Worm (Caenorhabditis elegans) whole organism, L3 larva: ENCODE results near the gene W09C2.10.

Source experiments
- R02D3.7 ChIP-seq: fragments of 150-350 bp; optimal IDR thresholded peaks from 2 replicates; lab custom pipeline; 2014; ENCODE audit warnings: missing biosample characterization, missing genetic modification characterization
- ZK546.5 ChIP-seq: sonication (generic microtip); optimal IDR thresholded peaks from 2 replicates; lab custom pipeline; 2017; ENCODE audit warnings: missing biosample characterization, missing genetic modification characterization
- aly-2 ChIP-seq: fragments of 150-350 bp; optimal IDR thresholded peaks from 2 replicates; lab custom pipeline; 2014; ENCODE audit warnings: missing biosample characterization, missing genetic modification characterization
- ama-1 ChIP-seq: fragments of 150-350 bp; optimal IDR thresholded peaks from 2 replicates; lab custom pipeline; 2018
- ceh-28 ChIP-seq: fragments of 150-350 bp; optimal IDR thresholded peaks from 2 replicates; lab custom pipeline; 2014; ENCODE audit warnings: missing biosample characterization, missing genetic modification reagents, missing genetic modification characterization
- ceh-82 ChIP-seq: fragments of 150-350 bp; optimal IDR thresholded peaks from 2 replicates; lab custom pipeline; 2014; ENCODE audit warnings: missing biosample characterization, missing genetic modification characterization
- ceh-9 ChIP-seq: sonication (generic microtip); optimal IDR thresholded peaks from 2 replicates; lab custom pipeline; 2018; ENCODE audit warnings: missing biosample characterization, missing genetic modification characterization
- daf-12 ChIP-seq: fragments of 150-350 bp; optimal IDR thresholded peaks from 2 replicates; lab custom pipeline; 2014; ENCODE audit warnings: missing biosample characterization, missing genetic modification reagents, missing genetic modification characterization
- egl-27 ChIP-seq: sonication (generic microtip); optimal IDR thresholded peaks from 4 replicates; lab custom pipeline; 2017; ENCODE audit warnings: missing biosample characterization, missing genetic modification reagents, missing genetic modification characterization
- egl-5 ChIP-seq: fragments of 150-350 bp; optimal IDR thresholded peaks from 2 replicates; lab custom pipeline; 2017; ENCODE audit warnings: missing biosample characterization, missing genetic modification reagents, missing genetic modification characterization, inconsistent platforms
- elt-1 ChIP-seq: fragments of 150-350 bp; optimal IDR thresholded peaks from 2 replicates; lab custom pipeline; 2014; ENCODE audit warnings: missing biosample characterization, missing genetic modification characterization
- elt-2 ChIP-seq: sonication (generic microtip); optimal IDR thresholded peaks from 2 replicates; lab custom pipeline; 2016; ENCODE audit warnings: missing genetic modification reagents, mild to moderate bottlenecking, missing genetic modification characterization, missing compliant biosample characterization
- elt-3 ChIP-seq, 3 experiments: fragments of 150-350 bp in 1 of 3; sonication (generic microtip) in 2 of 3; optimal IDR thresholded peaks; 2 replicates in 2 of 3; 4 replicates in 1 of 3; lab custom pipeline; 2014 to 2017; ENCODE audit warnings: missing biosample characterization in 3 of 3, missing genetic modification characterization in 3 of 3
- fkh-2 ChIP-seq: fragments of 150-350 bp; optimal IDR thresholded peaks from 2 replicates; lab custom pipeline; 2014; ENCODE audit warnings: missing biosample characterization, missing genetic modification reagents, missing genetic modification characterization
- hmg-11 ChIP-seq: sonication (generic microtip); optimal IDR thresholded peaks from 2 replicates; lab custom pipeline; 2016; ENCODE audit warnings: missing genetic modification characterization, missing compliant biosample characterization
- jun-1 ChIP-seq: fragments of 150-350 bp; optimal IDR thresholded peaks from 2 replicates; lab custom pipeline; 2014; ENCODE audit warnings: missing biosample characterization, missing genetic modification reagents, missing genetic modification characterization
- lin-15B ChIP-seq: fragments of 150-350 bp; optimal IDR thresholded peaks from 2 replicates; lab custom pipeline; 2014; ENCODE audit warnings: missing biosample characterization, missing genetic modification characterization
- lsy-12 ChIP-seq: sonication (generic microtip); optimal IDR thresholded peaks from 2 replicates; lab custom pipeline; 2016; ENCODE audit warnings: mild to moderate bottlenecking, missing genetic modification characterization, missing compliant biosample characterization
- mdl-1 ChIP-seq: fragments of 150-350 bp; optimal IDR thresholded peaks from 2 replicates; lab custom pipeline; 2014; ENCODE audit warnings: missing biosample characterization, missing genetic modification characterization
- nfya-1 ChIP-seq: sonication (generic microtip); optimal IDR thresholded peaks from 2 replicates; lab custom pipeline; 2017; ENCODE audit warnings: missing genetic modification characterization, mild to moderate bottlenecking, missing compliant biosample characterization, antibody characterized with exemption, moderate library complexity; ENCODE audit not compliant: insufficient read depth
- nhr-11 ChIP-seq: fragments of 150-350 bp; optimal IDR thresholded peaks from 2 replicates; lab custom pipeline; 2014; ENCODE audit warnings: missing biosample characterization, missing genetic modification characterization
- nhr-12 ChIP-seq: fragments of 150-350 bp; optimal IDR thresholded peaks from 2 replicates; lab custom pipeline; 2014; ENCODE audit warnings: missing biosample characterization, missing genetic modification characterization
- nhr-237 ChIP-seq: fragments of 150-350 bp; optimal IDR thresholded peaks from 2 replicates; lab custom pipeline; 2014; ENCODE audit warnings: missing biosample characterization, missing genetic modification characterization
- nhr-25 ChIP-seq: sonication (generic microtip); optimal IDR thresholded peaks from 2 replicates; lab custom pipeline; 2017; ENCODE audit warnings: missing biosample characterization, missing genetic modification characterization
- nhr-28 ChIP-seq: fragments of 150-350 bp; optimal IDR thresholded peaks from 2 replicates; lab custom pipeline; 2014; ENCODE audit warnings: missing biosample characterization, missing genetic modification characterization
- nhr-67 ChIP-seq: fragments of 150-350 bp; optimal IDR thresholded peaks from 2 replicates; lab custom pipeline; 2014; ENCODE audit warnings: missing biosample characterization, missing genetic modification characterization
- nhr-76 ChIP-seq: fragments of 150-350 bp; sonication (generic microtip); optimal IDR thresholded peaks from 5 replicates; lab custom pipeline; 2014; ENCODE audit warnings: missing biosample characterization, missing genetic modification characterization
- nhr-77 ChIP-seq: fragments of 150-350 bp; optimal IDR thresholded peaks from 2 replicates; lab custom pipeline; 2014; ENCODE audit warnings: missing biosample characterization, missing genetic modification characterization
- pha-4 ChIP-seq: fragments of 150-350 bp; optimal IDR thresholded peaks from 2 replicates; lab custom pipeline; 2014; ENCODE audit warnings: missing biosample characterization, missing genetic modification reagents, missing genetic modification characterization
- pqm-1 ChIP-seq: fragments of 150-350 bp; optimal IDR thresholded peaks from 2 replicates; lab custom pipeline; 2017; ENCODE audit warnings: missing biosample characterization, missing genetic modification characterization, inconsistent platforms
- skn-1 ChIP-seq: fragments of 150-350 bp; optimal IDR thresholded peaks from 2 replicates; lab custom pipeline; 2014; ENCODE audit warnings: missing biosample characterization, missing genetic modification characterization
- snpc-4 ChIP-seq: fragments of 150-350 bp; optimal IDR thresholded peaks from 2 replicates; lab custom pipeline; 2014; ENCODE audit warnings: missing biosample characterization, missing genetic modification characterization
- unc-62 ChIP-seq: fragments of 150-350 bp; sonication (generic microtip); optimal IDR thresholded peaks from 4 replicates; lab custom pipeline; 2014; ENCODE audit warnings: missing biosample characterization, missing genetic modification reagents, missing genetic modification characterization
- ztf-4 ChIP-seq: fragments of 150-350 bp; optimal IDR thresholded peaks from 2 replicates; lab custom pipeline; 2014; ENCODE audit warnings: missing biosample characterization, missing genetic modification characterization

Gene W09C2.10

ce11 chrIV:9657753-9658152 is 32.9 kb upstream of the W09C2.10 start, which contains the start of gene acc-1:
TSS of gene acc-1 (plus strand) at chrIV:9658053.
- TF ChIP-seq nhr-77 (no peak), ceh-82 (tag; lab: Kevin White, UChicago) (no peak), fkh-2 (tag; lab: Kevin White, UChicago) (no peak), snpc-4 (tag; lab: Kevin White, UChicago) (no peak), egl-5 (tag; lab: Kevin White, UChicago) (no peak)

ce11 chrIV:9655556-9655955 is 30.7 kb upstream of the W09C2.10 start:
- TF ChIP-seq ceh-82 (tag; lab: Kevin White, UChicago) (no peak), hmg-11 (tag; lab: Kevin White, UChicago) (no peak), jun-1 (tag; lab: Kevin White, UChicago) (no peak), nhr-28 (no peak), unc-62 (GFP tag; lab: Kevin White, UChicago) (no peak), elt-2 (no peak), R02D3.7 (no peak), mdl-1 (tag; lab: Kevin White, UChicago) (no peak), nhr-237 (tag; lab: Kevin White, UChicago) (no peak), nhr-11 (tag; lab: Kevin White, UChicago) (no peak), nhr-12 (tag; lab: Kevin White, UChicago) (no peak), elt-3 (tag; optimal IDR thresholded peaks at IDR 0.05; lab: Kevin White, UChicago) (no peak), nhr-67 (tag; lab: Kevin White, UChicago) (no peak), lin-15B (tag; lab: Kevin White, UChicago) (no peak), nhr-77 (no peak), lsy-12 (no peak), ceh-9 (tag; lab: Kevin White, UChicago) (no peak), nhr-76 (no peak), aly-2 (tag; lab: Kevin White, UChicago) (no peak)

ce11 chrIV:9654017-9654416 is 29.1 kb upstream of the W09C2.10 start, which contains the start of gene F58G6.7:
TSS of gene F58G6.7 (plus strand) at chrIV:9654317.
- TF ChIP-seq daf-12 (no peak), nhr-76 (no peak), nhr-67 (tag; lab: Kevin White, UChicago) (no peak), nhr-28 (no peak), ceh-28 (tag; lab: Kevin White, UChicago) (no peak), egl-27 (tag; lab: Kevin White, UChicago) (no peak), elt-1 (no peak), ama-1 (no peak), pha-4 (tag; lab: Kevin White, UChicago) (no peak), ceh-82 (tag; lab: Kevin White, UChicago) (no peak), nhr-25 (tag; lab: Kevin White, UChicago) (no peak), ztf-4 (tag; lab: Kevin White, UChicago) (no peak), ZK546.5 (no peak), nhr-12 (tag; lab: Kevin White, UChicago) (no peak), nhr-237 (tag; lab: Kevin White, UChicago) (no peak), elt-2 (no peak)

- TF ChIP-seq nfya-1 (tag; lab: Kevin White, UChicago) (peak; percentile 7), ceh-82 (tag; lab: Kevin White, UChicago) (no peak), elt-2 (peak; percentile 62), fkh-2 (tag; lab: Kevin White, UChicago) (no peak), pqm-1 (tag; lab: Kevin White, UChicago) (peak; percentile 35), hmg-11 (tag; lab: Kevin White, UChicago) (no peak)
Observed at ce11 chrIV:9653184-9653583, 28.3 kb upstream of the W09C2.10 start, which contains the start of gene F58G6.3. TSS of gene F58G6.3 (plus strand) at chrIV:9653535.

ce11 chrIV:9651234-9651633 is 26.4 kb upstream of the W09C2.10 start, which contains the start of gene chca-1:
TSS of gene chca-1 (plus strand) at chrIV:9651394.
- peak; percentile 89 for TF ChIP-seq pqm-1 (tag; lab: Kevin White, UChicago)
- peak; percentile 9 for TF ChIP-seq pha-4 (tag; lab: Kevin White, UChicago)
- no peak for TF ChIP-seq nhr-25 (tag; lab: Kevin White, UChicago)
- peak; percentile 63 for TF ChIP-seq skn-1 (tag; lab: Kevin White, UChicago)
- peak; percentile 97 for TF ChIP-seq elt-2
